Fruit fly (Drosophila melanogaster) whole organism, embryonic: ENCODE results near the gene CG5781.

Experiments
- Bgb ChIP-seq: fragments of 200-800 bp; sonication (Bioruptor generic); IDR thresholded peaks from 2 replicates; pipeline ENCODE4 v1.3.6; 2022; ENCODE audit warnings: missing biosample characterization, missing genetic modification characterization; ENCODE audit not compliant: partially characterized antibody
- CG10267 ChIP-seq: fragments of 200-800 bp; sonication (Bioruptor generic); optimal IDR thresholded peaks from 2 replicates; lab custom pipeline; 2018; ENCODE audit warnings: missing biosample characterization, mild to moderate bottlenecking, missing genetic modification characterization, moderate library complexity
- CG12769 ChIP-seq: fragments of 200-800 bp; sonication (Bioruptor generic); optimal IDR thresholded peaks from 2 replicates; lab custom pipeline; 2019; ENCODE audit warnings: missing biosample characterization, mild to moderate bottlenecking, missing genetic modification characterization, moderate library complexity
- CG12942 ChIP-seq: fragments of 200-800 bp; sonication (Bioruptor generic); optimal IDR thresholded peaks from 3 replicates; lab custom pipeline; 2016; ENCODE audit warnings: missing biosample characterization, missing genetic modification characterization
- CG16863 ChIP-seq: fragments of 200-800 bp; sonication (Bioruptor generic); optimal IDR thresholded peaks from 3 replicates; lab custom pipeline; 2016; ENCODE audit warnings: missing biosample characterization, missing genetic modification characterization
- CG17612 ChIP-seq: fragments of 200-800 bp; sonication (Bioruptor generic); IDR thresholded peaks from 2 replicates; pipeline ENCODE4 v1.3.6; 2022; ENCODE audit warnings: missing biosample characterization, missing genetic modification characterization
- CG18476 ChIP-seq: fragments of 200-800 bp; sonication (Bioruptor generic); optimal IDR thresholded peaks from 2 replicates; lab custom pipeline; 2016; ENCODE audit warnings: missing biosample characterization, mild to moderate bottlenecking, missing genetic modification characterization
- CG18599 ChIP-seq: fragments of 200-800 bp; sonication (Bioruptor generic); optimal IDR thresholded peaks from 3 replicates; lab custom pipeline; 2017; ENCODE audit warnings: missing biosample characterization, missing genetic modification characterization, mild to moderate bottlenecking, moderate library complexity, missing genetic modification reagents
- CG30431 ChIP-seq: fragments of 200-800 bp; sonication (Bioruptor generic); optimal IDR thresholded peaks from 2 replicates; lab custom pipeline; 2017; ENCODE audit warnings: missing biosample characterization, missing genetic modification characterization
- CG4730 ChIP-seq: fragments of 200-800 bp; sonication (Bioruptor generic); IDR thresholded peaks from 2 replicates; pipeline ENCODE4 v1.3.6; 2022; ENCODE audit warnings: missing biosample characterization, missing genetic modification characterization
- CG8388 ChIP-seq: fragments of 200-800 bp; sonication (Bioruptor generic); optimal IDR thresholded peaks from 2 replicates; lab custom pipeline; 2019; ENCODE audit warnings: missing biosample characterization, mild to moderate bottlenecking, missing genetic modification characterization, moderate library complexity
- CG8944 ChIP-seq: fragments of 200-800 bp; sonication (Bioruptor generic); optimal IDR thresholded peaks from 3 replicates; lab custom pipeline; 2016; ENCODE audit warnings: missing biosample characterization, missing genetic modification characterization
- CG9215 ChIP-seq: fragments of 200-800 bp; sonication (Bioruptor generic); IDR thresholded peaks from 2 replicates; pipeline ENCODE4 v1.3.6; 2022; ENCODE audit warnings: missing biosample characterization, missing genetic modification characterization
- CG9609 ChIP-seq: fragments of 200-800 bp; sonication (Bioruptor generic); optimal IDR thresholded peaks from 3 replicates; lab custom pipeline; 2016; ENCODE audit warnings: missing biosample characterization, missing genetic modification characterization
- CG9876 ChIP-seq: fragments of 200-800 bp; sonication (Bioruptor generic); optimal IDR thresholded peaks from 2 replicates; lab custom pipeline; 2016; ENCODE audit warnings: missing biosample characterization, missing genetic modification characterization
- Chrac-16 ChIP-seq: fragments of 200-800 bp; sonication (Bioruptor generic); optimal IDR thresholded peaks from 3 replicates; lab custom pipeline; 2016; ENCODE audit warnings: missing biosample characterization, missing genetic modification characterization
- CoRest ChIP-seq: fragments of 200-800 bp; sonication (Bioruptor generic); optimal IDR thresholded peaks from 3 replicates; lab custom pipeline; 2018; ENCODE audit warnings: missing biosample characterization, mild to moderate bottlenecking, missing genetic modification characterization, moderate library complexity
- Deaf1 ChIP-seq: fragments of 200-800 bp; optimal IDR thresholded peaks from 3 replicates; lab custom pipeline; 2019; ENCODE audit warnings: missing biosample characterization, mild to moderate bottlenecking, missing genetic modification characterization, moderate library complexity
- Lpt ChIP-seq: fragments of >200 bp; optimal IDR thresholded peaks from 2 replicates; lab custom pipeline; 2018; ENCODE audit warnings: missing biosample characterization, missing genetic modification characterization
- MTF-1 ChIP-seq: fragments of 200-800 bp; sonication (Bioruptor generic); optimal IDR thresholded peaks from 2 replicates; lab custom pipeline; 2018; ENCODE audit warnings: missing biosample characterization, mild to moderate bottlenecking, missing genetic modification characterization, borderline replicate concordance
- Mad ChIP-seq: fragments of 200-800 bp; sonication (Bioruptor generic); optimal IDR thresholded peaks from 2 replicates; lab custom pipeline; 2016; ENCODE audit warnings: missing biosample characterization, missing genetic modification characterization
- Meics ChIP-seq: fragments of 200-800 bp; sonication (Bioruptor generic); optimal IDR thresholded peaks from 2 replicates; lab custom pipeline; 2017; ENCODE audit warnings: missing biosample characterization, mild to moderate bottlenecking, missing genetic modification characterization
- NC2α ChIP-seq: fragments of 200-800 bp; sonication (Bioruptor generic); optimal IDR thresholded peaks from 2 replicates; lab custom pipeline; 2016; ENCODE audit warnings: missing biosample characterization, missing genetic modification characterization
- Opbp ChIP-seq: fragments of 200-800 bp; sonication (Bioruptor generic); IDR thresholded peaks from 3 replicates; pipeline ENCODE4 v1.3.6; 2022; ENCODE audit warnings: missing biosample characterization, missing genetic modification characterization; ENCODE audit not compliant: partially characterized antibody
- PHDP ChIP-seq: fragments of 200-800 bp; sonication (Bioruptor generic); optimal IDR thresholded peaks from 3 replicates; lab custom pipeline; 2018; ENCODE audit warnings: missing biosample characterization, mild to moderate bottlenecking, missing genetic modification characterization, moderate library complexity
- Scr ChIP-seq: fragments of 200-800 bp; sonication (Bioruptor generic); IDR thresholded peaks from 2 replicates; pipeline ENCODE4 v1.3.6; 2022; ENCODE audit warnings: missing biosample characterization, missing genetic modification characterization; ENCODE audit not compliant: partially characterized antibody
- Spps ChIP-seq: fragments of 200-800 bp; sonication (Bioruptor generic); optimal IDR thresholded peaks from 2 replicates; lab custom pipeline; 2018; ENCODE audit warnings: missing biosample characterization, mild to moderate bottlenecking, missing genetic modification characterization
- Trl ChIP-seq, 3 experiments: fragments of >200 bp in 2 of 3; fragments of 200-800 bp in 1 of 3; sonication (Bioruptor generic) in 1 of 3; optimal IDR thresholded peaks; 2 replicates in 1 of 3; 3 replicates in 2 of 3; lab custom pipeline; 2016 to 2017; ENCODE audit warnings: missing biosample characterization in 1 of 3, missing genetic modification characterization in 1 of 3
- ato ChIP-seq: fragments of 200-800 bp; sonication (Bioruptor generic); IDR thresholded peaks from 2 replicates; pipeline ENCODE4 v1.3.6; 2022; ENCODE audit warnings: missing biosample characterization, missing genetic modification characterization; ENCODE audit not compliant: partially characterized antibody
- bab2 ChIP-seq: fragments of 200-800 bp; sonication (Bioruptor generic); optimal IDR thresholded peaks from 2 replicates; lab custom pipeline; 2016; ENCODE audit warnings: missing biosample characterization, missing genetic modification characterization
- corto ChIP-seq: fragments of 200-800 bp; sonication (Bioruptor generic); optimal IDR thresholded peaks from 2 replicates; lab custom pipeline; 2016; ENCODE audit warnings: missing biosample characterization, mild to moderate bottlenecking, missing genetic modification characterization, moderate library complexity
- dpn ChIP-seq, 2 experiments: fragments of 200-800 bp; sonication (Bioruptor generic); optimal IDR thresholded peaks; 3 replicates each; lab custom pipeline; 2016; ENCODE audit warnings: missing biosample characterization in 2 of 2, missing genetic modification characterization in 2 of 2
- exex ChIP-seq: fragments of 200-800 bp; sonication (Bioruptor generic); optimal IDR thresholded peaks from 4 replicates; lab custom pipeline; 2018; ENCODE audit warnings: missing biosample characterization, mild to moderate bottlenecking, missing genetic modification characterization, moderate library complexity
- hth ChIP-seq: fragments of >200 bp; optimal IDR thresholded peaks from 2 replicates; lab custom pipeline; 2017; ENCODE audit warnings: inconsistent platforms
- lab ChIP-seq: fragments of 200-800 bp; sonication (Bioruptor generic); optimal IDR thresholded peaks from 3 replicates; lab custom pipeline; 2017; ENCODE audit warnings: missing biosample characterization, missing genetic modification characterization, mild to moderate bottlenecking, moderate library complexity, missing genetic modification reagents
- lov ChIP-seq, 2 experiments: fragments of 200-800 bp in 1 of 2; fragments of >200 bp in 1 of 2; sonication (Bioruptor generic) in 1 of 2; IDR thresholded peaks in 1 of 2; optimal IDR thresholded peaks in 1 of 2; 2 replicates in 1 of 2; 3 replicates in 1 of 2; pipeline versions ENCODE4 v1.3.6 to Lab custom; 2017 to 2022; ENCODE audit warnings: missing biosample characterization in 1 of 2, missing genetic modification characterization in 1 of 2
- mirr ChIP-seq: fragments of 200-800 bp; sonication (Bioruptor generic); optimal IDR thresholded peaks from 3 replicates; lab custom pipeline; 2018; ENCODE audit warnings: missing biosample characterization, mild to moderate bottlenecking, missing genetic modification characterization
- nau ChIP-seq: fragments of 200-800 bp; sonication (Bioruptor generic); optimal IDR thresholded peaks from 3 replicates; lab custom pipeline; 2017; ENCODE audit warnings: missing biosample characterization, mild to moderate bottlenecking, missing genetic modification characterization, missing genetic modification reagents
- ro ChIP-seq: fragments of 200-800 bp; sonication (Bioruptor generic); IDR thresholded peaks from 2 replicates; pipeline ENCODE4 v1.3.6; 2022; ENCODE audit warnings: missing biosample characterization, missing genetic modification characterization
- run ChIP-seq: fragments of 200-800 bp; sonication (Bioruptor generic); optimal IDR thresholded peaks from 3 replicates; lab custom pipeline; 2018; ENCODE audit warnings: missing biosample characterization, mild to moderate bottlenecking, missing genetic modification characterization
- sens ChIP-seq: fragments of 200-800 bp; sonication (Bioruptor generic); peaks from one replicate; lab custom pipeline; 2016; ENCODE audit warnings: missing biosample characterization, missing genetic modification characterization
- seq ChIP-seq: fragments of 200-800 bp; sonication (Bioruptor generic); IDR thresholded peaks from 2 replicates; pipeline ENCODE4 v1.3.6; 2022; ENCODE audit warnings: missing biosample characterization, missing genetic modification characterization
- sisA ChIP-seq: fragments of 200-800 bp; sonication (Bioruptor generic); IDR thresholded peaks from 2 replicates; pipeline ENCODE4 v1.3.6; 2022; ENCODE audit warnings: missing biosample characterization, missing genetic modification characterization
- slp2 ChIP-seq: fragments of 200-800 bp; sonication (Bioruptor generic); optimal IDR thresholded peaks from 2 replicates; lab custom pipeline; 2016; ENCODE audit warnings: missing biosample characterization, missing genetic modification characterization
- sna ChIP-seq: fragments of 200-800 bp; sonication (Bioruptor generic); IDR thresholded peaks from 2 replicates; pipeline ENCODE4 v1.3.6; 2022; ENCODE audit warnings: missing biosample characterization, missing genetic modification characterization; ENCODE audit not compliant: partially characterized antibody
- tap ChIP-seq: fragments of 200-800 bp; optimal IDR thresholded peaks from 3 replicates; lab custom pipeline; 2019; ENCODE audit warnings: missing biosample characterization, mild to moderate bottlenecking, missing genetic modification characterization, moderate library complexity
- tna ChIP-seq: fragments of 200-800 bp; sonication (Bioruptor generic); IDR thresholded peaks from 2 replicates; pipeline ENCODE4 v1.3.6; 2022; ENCODE audit warnings: missing biosample characterization, missing genetic modification characterization; ENCODE audit not compliant: partially characterized antibody
- trem ChIP-seq: fragments of 200-800 bp; optimal IDR thresholded peaks from 3 replicates; lab custom pipeline; 2019; ENCODE audit warnings: missing biosample characterization, mild to moderate bottlenecking, missing genetic modification characterization, moderate library complexity
- zfh1 ChIP-seq: fragments of 200-800 bp; sonication (Bioruptor generic); IDR thresholded peaks from 3 replicates; pipeline ENCODE4 v1.3.6; 2022; ENCODE audit warnings: missing biosample characterization, missing genetic modification characterization

CG5781 gene

DNA sequence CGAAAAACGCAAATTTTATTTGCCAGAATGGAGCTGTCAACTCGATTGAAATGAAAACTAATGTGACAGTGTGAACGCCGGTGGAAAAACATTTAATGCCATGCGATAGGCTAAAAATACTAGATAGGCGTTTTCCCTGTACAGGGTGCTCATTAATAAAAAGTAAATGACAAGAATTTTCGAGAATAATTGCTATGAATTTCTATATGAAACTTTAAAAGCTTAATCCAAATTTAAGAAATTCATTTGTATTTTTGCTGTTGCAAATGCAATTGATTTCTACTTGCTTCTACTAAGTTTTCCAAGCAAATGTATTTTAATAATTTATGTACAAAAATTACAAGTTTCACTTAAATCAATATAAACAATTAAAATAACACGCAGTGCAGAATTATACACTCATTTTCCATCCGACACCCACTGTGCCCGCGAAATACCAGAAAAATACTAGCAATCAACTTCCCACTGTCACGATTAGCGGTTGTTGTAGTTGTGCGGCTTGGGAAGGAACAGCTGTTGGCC lies 24.7 kb upstream of the CG5781 start, which contains the start of gene Pih1D1 (continued):
- TF ChIP-seq MTF-1 (peak; percentile 57), ato (GFP tag; lab: Robert Waterston, UW) (no peak), seq (GFP tag; lab: Robert Waterston, UW) (peak; percentile 90), run (tag; lab: Kevin White, UChicago) (peak; percentile 80), CG16863 (GFP tag; lab: Kevin White, UChicago) (peak; percentile 91), CG10267 (tag; lab: Kevin White, UChicago) (peak; percentile 89), CG30431 (peak; percentile 92), CG8388 (GFP tag; lab: Kevin White, UChicago) (peak; percentile 91), Lpt (GFP tag; lab: Kevin White, UChicago) (no peak), dpn (GFP tag; optimal IDR thresholded peaks at IDR 0.05; lab: Kevin White, UChicago) (peak; percentile 94 to 95), zfh1 (peak; percentile 95), CG9215 (GFP tag; lab: Robert Waterston, UW) (peak; percentile 96), Chrac-16 (GFP tag; lab: Kevin White, UChicago) (peak; percentile 95), CG9876 (GFP tag; lab: Kevin White, UChicago) (peak; percentile 88), mirr (peak; percentile 78), CG4730 (GFP tag; lab: Robert Waterston, UW) (peak; percentile 93), CG8944 (GFP tag; lab: Kevin White, UChicago) (peak; percentile 92), CG18476 (peak; percentile 94), corto (peak; percentile 53), sisA (GFP tag; lab: Robert Waterston, UW) (peak; percentile 94), CG12769 (tag; lab: Kevin White, UChicago) (no peak), tna (no peak), sens (GFP tag; lab: Kevin White, UChicago) (peak; percentile 99), hth (lab: Kevin White, UChicago) (no peak), sna (GFP tag; lab: Robert Waterston, UW) (no peak), CG9609 (GFP tag; lab: Kevin White, UChicago) (peak; percentile 93), CoRest (tag; lab: Kevin White, UChicago) (peak; percentile 98), PHDP (tag; lab: Kevin White, UChicago) (peak; percentile 92), Bgb (GFP tag; lab: Robert Waterston, UW) (no peak), bab2 (GFP tag; lab: Kevin White, UChicago) (peak; percentile 95), lab (GFP tag; lab: Kevin White, UChicago) (peak; percentile 95), Deaf1 (tag; lab: Kevin White, UChicago) (peak; percentile 79), CG18599 (peak; percentile 95), exex (peak; percentile 70), NC2α (GFP tag; lab: Kevin White, UChicago) (peak; percentile 69), Spps (tag; lab: Kevin White, UChicago) (peak; percentile 89), CG12942 (GFP tag; lab: Kevin White, UChicago) (peak; percentile 93), slp2 (peak; percentile 89), ro (GFP tag; lab: Robert Waterston, UW) (peak; percentile 91), nau (GFP tag; lab: Kevin White, UChicago) (peak; percentile 89), lov (optimal IDR thresholded peaks at IDR 0.05; lab: Kevin White, UChicago) (no peak), lov (GFP tag; IDR thresholded peaks at IDR 0.05; lab: Robert Waterston, UW) (peak; percentile 82), trem (tag; lab: Kevin White, UChicago) (peak; percentile 98), Trl (optimal IDR thresholded peaks at IDR 0.05; lab: Kevin White, UChicago) (no peak), Trl (GFP tag; optimal IDR thresholded peaks at IDR 0.05; lab: Kevin White, UChicago) (peak; percentile 87), Mad (GFP tag; lab: Kevin White, UChicago) (peak; percentile 89), tap (tag; lab: Kevin White, UChicago) (peak; percentile 85), Opbp (no peak), Meics (peak; percentile 96), CG17612 (GFP tag; lab: Robert Waterston, UW) (peak; percentile 85), Scr (GFP tag; lab: Robert Waterston, UW) (no peak)
